Worm (Caenorhabditis elegans): ENCODE data around the gene Y94H6A.12.

Y94H6A.12 gene

ce11 chrIV:2747385-2748007 lies 34.7 kb upstream of the Y94H6A.12 start:
- TF ChIP-seq ces-1 (GFP tag; optimal IDR thresholded peaks at IDR 0.05): no peak
- peak; percentile 88 for TF ChIP-seq zip-8 (tag; optimal IDR thresholded peaks at IDR 0.05)

- no peak for TF ChIP-seq nhr-2 (tag; optimal IDR thresholded peaks at IDR 0.05)
- no peak for TF ChIP-seq nhr-28 (tag; optimal IDR thresholded peaks at IDR 0.05)
- no peak for TF ChIP-seq zip-8 (tag; optimal IDR thresholded peaks at IDR 0.05)
- no peak for TF ChIP-seq unc-120 (tag; optimal IDR thresholded peaks at IDR 0.05; ENCODE audit: poor library complexity, severe bottlenecking)
- no peak for TF ChIP-seq flh-1 (GFP tag; optimal IDR thresholded peaks at IDR 0.05)
- no peak for TF ChIP-seq lin-32 (GFP tag; optimal IDR thresholded peaks at IDR 0.05)
- no peak for TF ChIP-seq drap-1 (GFP tag; optimal IDR thresholded peaks at IDR 0.05)
- TF ChIP-seq bed-3 (GFP tag; optimal IDR thresholded peaks at IDR 0.05): no peak
- TF ChIP-seq unc-39 (tag; optimal IDR thresholded peaks at IDR 0.05): no peak
- no peak for TF ChIP-seq ces-1 (GFP tag; optimal IDR thresholded peaks at IDR 0.05)
- TF ChIP-seq mab-5 (tag; optimal IDR thresholded peaks at IDR 0.05): no peak
- no peak for TF ChIP-seq blmp-1 (tag; optimal IDR thresholded peaks at IDR 0.05)
- TF ChIP-seq elt-3 (tag; optimal IDR thresholded peaks at IDR 0.05): no peak
- TF ChIP-seq sem-2 (GFP tag; optimal IDR thresholded peaks at IDR 0.05): no peak
- TF ChIP-seq hlh-1 (tag; optimal IDR thresholded peaks at IDR 0.05): no peak
Observed at ce11 chrIV:2742470-2743044, 29.7 kb upstream of the Y94H6A.12 start, which contains the start of gene nhr-277. Gene nhr-277 (plus strand): TSS chrIV:2742994.

DNA sequence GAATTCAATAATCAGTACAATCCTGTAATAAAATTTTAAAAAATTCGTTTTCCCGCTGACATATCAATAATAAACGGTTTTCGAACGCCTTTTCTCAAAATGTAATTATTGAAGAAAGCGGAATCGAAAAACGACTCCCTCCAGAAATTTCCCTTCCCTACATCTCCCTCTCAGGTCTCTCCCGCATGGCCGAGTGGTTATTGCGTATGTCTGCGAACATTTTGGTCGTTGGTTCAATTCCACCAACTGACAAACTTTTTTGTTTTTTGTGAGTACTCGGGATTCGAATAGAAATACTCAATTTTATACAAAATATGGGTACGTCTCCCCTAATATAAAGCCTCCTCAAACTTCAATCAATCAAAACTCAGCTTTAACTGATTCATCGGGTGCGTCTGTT lies 27.2 kb upstream of the Y94H6A.12 start:
- TF ChIP-seq sptf-1 (tag; optimal IDR thresholded peaks at IDR 0.05) (peak; percentile 27), drap-1 (GFP tag; optimal IDR thresholded peaks at IDR 0.05) (peak; percentile 1), M03D4.4 (tag; optimal IDR thresholded peaks at IDR 0.05) (peak; percentile 29)

ce11 chrIV:2738466-2738865 lies 25.6 kb upstream of the Y94H6A.12 start:
- no peak for TF ChIP-seq mep-1 (tag; optimal IDR thresholded peaks at IDR 0.05)
- TF ChIP-seq lin-13 (tag; optimal IDR thresholded peaks at IDR 0.05): no peak
- no peak for TF ChIP-seq ham-2 (GFP tag; optimal IDR thresholded peaks at IDR 0.05)
- no peak for TF ChIP-seq pha-4 (tag; optimal IDR thresholded peaks at IDR 0.05)
- TF ChIP-seq tbx-8 (GFP tag; optimal IDR thresholded peaks at IDR 0.05): no peak
- no peak for TF ChIP-seq unc-62 (GFP tag; optimal IDR thresholded peaks at IDR 0.05)
- TF ChIP-seq ceh-39 (tag; optimal IDR thresholded peaks at IDR 0.05): no peak
- no peak for TF ChIP-seq bed-3 (GFP tag; optimal IDR thresholded peaks at IDR 0.05)
- no peak for TF ChIP-seq elt-3 (tag; optimal IDR thresholded peaks at IDR 0.05)
- TF ChIP-seq nhr-237 (tag; optimal IDR thresholded peaks at IDR 0.05): no peak
- no peak for TF ChIP-seq nhr-28 (tag; optimal IDR thresholded peaks at IDR 0.05)
- TF ChIP-seq mls-2 (tag; optimal IDR thresholded peaks at IDR 0.05): no peak
- TF ChIP-seq flh-1 (GFP tag; optimal IDR thresholded peaks at IDR 0.05): no peak
- TF ChIP-seq lsy-2 (tag; optimal IDR thresholded peaks at IDR 0.05): no peak
- TF ChIP-seq ceh-43 (GFP tag; optimal IDR thresholded peaks at IDR 0.05): no peak
- no peak for TF ChIP-seq snpc-4 (tag; optimal IDR thresholded peaks at IDR 0.05)
- TF ChIP-seq lin-32 (GFP tag; optimal IDR thresholded peaks at IDR 0.05): no peak
- TF ChIP-seq blmp-1 (tag; optimal IDR thresholded peaks at IDR 0.05): no peak
- no peak for TF ChIP-seq zip-8 (tag; optimal IDR thresholded peaks at IDR 0.05)

- TF ChIP-seq zip-8 (tag; optimal IDR thresholded peaks at IDR 0.05) (no peak), ces-1 (GFP tag; optimal IDR thresholded peaks at IDR 0.05) (no peak), hlh-1 (tag; optimal IDR thresholded peaks at IDR 0.05) (no peak), ceh-43 (GFP tag; optimal IDR thresholded peaks at IDR 0.05) (no peak), nhr-2 (tag; optimal IDR thresholded peaks at IDR 0.05) (no peak), nhr-237 (tag; optimal IDR thresholded peaks at IDR 0.05) (no peak), ztf-11 (tag; optimal IDR thresholded peaks at IDR 0.05) (no peak), nhr-28 (tag; optimal IDR thresholded peaks at IDR 0.05) (no peak), unc-62 (GFP tag; optimal IDR thresholded peaks at IDR 0.05) (no peak)
Observed at ce11 chrIV:2736575-2736974, 23.7 kb upstream of the Y94H6A.12 start.

DNA sequence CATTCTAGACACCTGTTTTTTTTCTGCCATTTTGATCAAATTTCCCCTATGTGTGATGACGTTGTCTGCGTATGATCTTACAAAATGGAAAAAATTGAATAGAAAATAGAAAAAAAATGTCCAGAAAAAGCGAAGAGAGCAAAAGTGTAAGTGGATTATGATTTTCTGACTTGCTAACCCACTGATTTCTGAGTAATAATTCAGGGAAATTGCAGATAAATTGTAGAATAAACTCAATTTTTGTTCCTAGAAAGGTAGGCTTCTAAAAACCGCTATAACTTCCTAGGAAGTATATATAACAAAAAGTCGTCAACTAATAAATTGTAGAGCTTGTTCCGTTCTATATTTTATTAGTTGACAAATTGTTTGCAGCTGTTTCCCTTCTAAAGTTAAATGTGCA lies 21.8 kb upstream of the Y94H6A.12 start:
- TF ChIP-seq pha-4 (tag; optimal IDR thresholded peaks at IDR 0.05) (no peak), nhr-28 (tag; optimal IDR thresholded peaks at IDR 0.05) (no peak), mab-5 (tag; optimal IDR thresholded peaks at IDR 0.05) (no peak), lin-32 (GFP tag; optimal IDR thresholded peaks at IDR 0.05) (no peak), mls-2 (tag; optimal IDR thresholded peaks at IDR 0.05) (no peak), hlh-1 (tag; optimal IDR thresholded peaks at IDR 0.05) (no peak), unc-39 (tag; optimal IDR thresholded peaks at IDR 0.05) (no peak), bed-3 (GFP tag; optimal IDR thresholded peaks at IDR 0.05) (no peak), ztf-11 (tag; optimal IDR thresholded peaks at IDR 0.05) (no peak), unc-120 (tag; optimal IDR thresholded peaks at IDR 0.05; ENCODE audit: poor library complexity, severe bottlenecking) (no peak), unc-62 (GFP tag; optimal IDR thresholded peaks at IDR 0.05) (no peak), lsy-2 (tag; optimal IDR thresholded peaks at IDR 0.05) (no peak), nhr-237 (tag; optimal IDR thresholded peaks at IDR 0.05) (no peak), nhr-76 (tag; optimal IDR thresholded peaks at IDR 0.05) (no peak), ces-1 (GFP tag; optimal IDR thresholded peaks at IDR 0.05) (no peak), drap-1 (GFP tag; optimal IDR thresholded peaks at IDR 0.05) (no peak), ceh-39 (tag; optimal IDR thresholded peaks at IDR 0.05) (no peak), snpc-4 (tag; optimal IDR thresholded peaks at IDR 0.05) (no peak), nhr-12 (tag; optimal IDR thresholded peaks at IDR 0.05) (no peak)

Data from whole organism, mixed stage, embryonic.